Worm (Caenorhabditis elegans) whole organism, late embryonic: Measurements from ENCODE around the gene F10C1.9.
A peak's percentile ranks its signal among the peaks of the same experiment; 100 is the strongest.

Experiments
- C08G9.2 ChIP-seq: sonication (generic microtip); optimal IDR thresholded peaks from 2 replicates; lab custom pipeline; 2016; ENCODE audit warnings: mild to moderate bottlenecking, missing genetic modification characterization, moderate library complexity, missing compliant biosample characterization
- T23F11.4 ChIP-seq: fragments of 200-800 bp; sonication (Bioruptor generic); optimal IDR thresholded peaks from 2 replicates; lab custom pipeline; 2018; ENCODE audit warnings: mild to moderate bottlenecking, missing genetic modification characterization, missing compliant biosample characterization
- Y22D7AL.16 ChIP-seq: sonication (generic microtip); optimal IDR thresholded peaks from 2 replicates; lab custom pipeline; 2016; ENCODE audit warnings: missing genetic modification characterization, missing compliant biosample characterization
- ahr-1 ChIP-seq: sonication (generic microtip); optimal IDR thresholded peaks from 2 replicates; lab custom pipeline; 2016; ENCODE audit warnings: missing genetic modification characterization, missing compliant biosample characterization
- ama-1 ChIP-seq: fragments of 150-350 bp; optimal IDR thresholded peaks from 2 replicates; lab custom pipeline; 2014
- ceh-14 ChIP-seq: sonication (generic microtip); optimal IDR thresholded peaks from 2 replicates; lab custom pipeline; 2016; ENCODE audit warnings: missing genotype, missing genetic modification characterization, missing compliant biosample characterization
- ceh-2 ChIP-seq: sonication (generic microtip); optimal IDR thresholded peaks from 2 replicates; lab custom pipeline; 2016; ENCODE audit warnings: missing genotype, missing genetic modification characterization, missing compliant biosample characterization
- ceh-22 ChIP-seq: sonication (generic microtip); optimal IDR thresholded peaks from 2 replicates; lab custom pipeline; 2017; ENCODE audit warnings: missing biosample characterization, missing genetic modification characterization
- ceh-31 ChIP-seq: sonication (generic microtip); optimal IDR thresholded peaks from 2 replicates; lab custom pipeline; 2016; ENCODE audit warnings: missing genetic modification characterization, missing compliant biosample characterization
- ceh-45 ChIP-seq: fragments of 200-800 bp; sonication (Bioruptor generic); IDR thresholded peaks from 2 replicates; pipeline ENCODE4 v1.3.6; 2022; ENCODE audit warnings: missing genetic modification reagents, missing genetic modification characterization, missing compliant biosample characterization
- ceh-6 ChIP-seq: fragments of 200-800 bp; sonication (Bioruptor generic); optimal IDR thresholded peaks from 2 replicates; lab custom pipeline; 2018; ENCODE audit warnings: mild to moderate bottlenecking, missing genetic modification characterization, missing compliant biosample characterization
- dve-1 ChIP-seq: sonication (generic microtip); optimal IDR thresholded peaks from 2 replicates; lab custom pipeline; 2017; ENCODE audit warnings: antibody characterized with exemption, mild to moderate bottlenecking, missing genetic modification characterization, missing compliant biosample characterization
- elt-2 ChIP-seq: sonication (generic microtip); optimal IDR thresholded peaks from 2 replicates; lab custom pipeline; 2016; ENCODE audit warnings: missing genetic modification reagents, missing genetic modification characterization, missing compliant biosample characterization
- eyg-1 ChIP-seq: sonication (generic microtip); optimal IDR thresholded peaks from 2 replicates; lab custom pipeline; 2016; ENCODE audit warnings: missing genotype, missing genetic modification characterization, missing compliant biosample characterization
- fax-1 ChIP-seq: sonication (generic microtip); optimal IDR thresholded peaks from 2 replicates; lab custom pipeline; 2016; ENCODE audit warnings: missing genotype, missing genetic modification characterization, missing compliant biosample characterization
- fkh-6 ChIP-seq: sonication (generic microtip); optimal IDR thresholded peaks from 2 replicates; lab custom pipeline; 2016; ENCODE audit warnings: missing genetic modification characterization, missing compliant biosample characterization
- gmeb-2 ChIP-seq: sonication (generic microtip); optimal IDR thresholded peaks from 2 replicates; lab custom pipeline; 2016; ENCODE audit warnings: missing genetic modification characterization, inconsistent platforms, missing compliant biosample characterization
- hlh-13 ChIP-seq: fragments of 200-800 bp; sonication (Bioruptor generic); optimal IDR thresholded peaks from 2 replicates; lab custom pipeline; 2018; ENCODE audit warnings: mild to moderate bottlenecking, missing genetic modification characterization, missing compliant biosample characterization
- hlh-30 ChIP-seq: sonication (generic microtip); optimal IDR thresholded peaks from 2 replicates; lab custom pipeline; 2017; ENCODE audit warnings: antibody characterized with exemption, missing genetic modification characterization, missing compliant biosample characterization; ENCODE audit not compliant: insufficient read depth
- lim-6 ChIP-seq: sonication (generic microtip); optimal IDR thresholded peaks from 2 replicates; lab custom pipeline; 2016; ENCODE audit warnings: missing genetic modification characterization, missing compliant biosample characterization
- lin-11 ChIP-seq: fragments of 200-800 bp; sonication (Bioruptor generic); optimal IDR thresholded peaks from 2 replicates; lab custom pipeline; 2018; ENCODE audit warnings: mild to moderate bottlenecking, missing genetic modification characterization, missing compliant biosample characterization
- mec-3 ChIP-seq: sonication (generic microtip); optimal IDR thresholded peaks from 2 replicates; lab custom pipeline; 2016; ENCODE audit warnings: borderline replicate concordance, missing genetic modification characterization, missing compliant biosample characterization
- nfya-1 ChIP-seq: sonication (generic microtip); optimal IDR thresholded peaks from 2 replicates; lab custom pipeline; 2017; ENCODE audit warnings: missing genetic modification characterization, mild to moderate bottlenecking, missing compliant biosample characterization, antibody characterized with exemption, moderate library complexity
- nhr-11 ChIP-seq: fragments of 150-350 bp; optimal IDR thresholded peaks from 2 replicates; lab custom pipeline; 2014; ENCODE audit warnings: missing biosample characterization, missing genetic modification characterization
- nhr-232 ChIP-seq: sonication (generic microtip); optimal IDR thresholded peaks from 2 replicates; lab custom pipeline; 2016; ENCODE audit warnings: missing genetic modification characterization, missing compliant biosample characterization
- npax-4 ChIP-seq: sonication (generic microtip); optimal IDR thresholded peaks from 2 replicates; lab custom pipeline; 2016; ENCODE audit warnings: missing genetic modification characterization, missing compliant biosample characterization
- pag-3 ChIP-seq: sonication (generic microtip); optimal IDR thresholded peaks from 2 replicates; lab custom pipeline; 2016; ENCODE audit warnings: missing compliant biosample characterization, missing genetic modification characterization, borderline replicate concordance
- pha-2 ChIP-seq: sonication (generic microtip); optimal IDR thresholded peaks from 2 replicates; lab custom pipeline; 2017; ENCODE audit warnings: mild to moderate bottlenecking, missing genetic modification characterization, missing compliant biosample characterization
- pha-4 ChIP-seq: fragments of 150-350 bp; optimal IDR thresholded peaks from 2 replicates; lab custom pipeline; 2018; ENCODE audit warnings: missing biosample characterization, missing genetic modification reagents, missing genetic modification characterization
- pqm-1 ChIP-seq: sonication (generic microtip); optimal IDR thresholded peaks from 2 replicates; lab custom pipeline; 2016; ENCODE audit warnings: missing genetic modification characterization, missing compliant biosample characterization
- pros-1 ChIP-seq: fragments of 150-350 bp; optimal IDR thresholded peaks from 2 replicates; lab custom pipeline; 2014; ENCODE audit warnings: missing biosample characterization, missing genetic modification reagents, missing genetic modification characterization
- ref-2 ChIP-seq: sonication (generic microtip); optimal IDR thresholded peaks from 2 replicates; lab custom pipeline; 2016; ENCODE audit warnings: missing genetic modification characterization, missing compliant biosample characterization
- rnt-1 ChIP-seq: sonication (generic microtip); optimal IDR thresholded peaks from 2 replicates; lab custom pipeline; 2016; ENCODE audit warnings: missing genetic modification characterization, missing compliant biosample characterization
- sdc-2 ChIP-seq: sonication (generic microtip); optimal IDR thresholded peaks from 2 replicates; lab custom pipeline; 2016; ENCODE audit warnings: missing genotype, missing genetic modification characterization, missing compliant biosample characterization
- sox-2 ChIP-seq: fragments of 200-800 bp; sonication (Bioruptor generic); IDR thresholded peaks from 2 replicates; pipeline ENCODE4 v1.3.6; 2022; ENCODE audit warnings: missing genetic modification reagents, missing genetic modification characterization, missing compliant biosample characterization
- ttx-3 ChIP-seq: sonication (generic microtip); optimal IDR thresholded peaks from 2 replicates; lab custom pipeline; 2016; ENCODE audit warnings: missing genetic modification reagents, missing genetic modification characterization, missing compliant biosample characterization
- unc-42 ChIP-seq: sonication (generic microtip); optimal IDR thresholded peaks from 2 replicates; lab custom pipeline; 2016; ENCODE audit warnings: missing genotype, missing genetic modification characterization, missing compliant biosample characterization
- unc-55 ChIP-seq: sonication (generic microtip); optimal IDR thresholded peaks from 2 replicates; lab custom pipeline; 2017; ENCODE audit warnings: missing biosample characterization, missing genetic modification reagents, missing genetic modification characterization
- zip-5 ChIP-seq: sonication (generic microtip); optimal IDR thresholded peaks from 2 replicates; lab custom pipeline; 2016; ENCODE audit warnings: missing genetic modification characterization, missing compliant biosample characterization
- ztf-16 ChIP-seq: sonication (generic microtip); optimal IDR thresholded peaks from 2 replicates; lab custom pipeline; 2017; ENCODE audit warnings: missing genetic modification characterization, missing compliant biosample characterization

F10C1.9 gene

ce11 chrII:5708154-5708553 lies 36.9 kb downstream of the F10C1.9 start:
- TF ChIP-seq hlh-30 (tag; lab: Kevin White, UChicago) (no peak), ceh-45 (GFP tag; lab: Robert Waterston, UW) (no peak), unc-42 (tag; lab: Kevin White, UChicago) (peak; percentile 90), nfya-1 (tag; lab: Kevin White, UChicago) (no peak)

ce11 chrII:5707532-5707931 lies 37.6 kb downstream of the F10C1.9 start, which contains the start of gene osta-2:
TSS of gene osta-2 (plus strand) at chrII:5707691.
- TF ChIP-seq pros-1 (tag; lab: Kevin White, UChicago) (no peak), zip-5 (tag; lab: Kevin White, UChicago) (no peak), gmeb-2 (no peak), ceh-6 (no peak), ttx-3 (tag; lab: Kevin White, UChicago) (no peak), eyg-1 (tag; lab: Kevin White, UChicago) (no peak), mec-3 (no peak), unc-55 (GFP tag; lab: Kevin White, UChicago) (no peak), C08G9.2 (tag; lab: Kevin White, UChicago) (no peak), rnt-1 (tag; lab: Kevin White, UChicago) (no peak)

ce11 chrII:5704479-5704878 lies 40.6 kb downstream of the F10C1.9 start:
- TF ChIP-seq nhr-232 (tag; lab: Kevin White, UChicago), result no peak
- no peak for TF ChIP-seq pqm-1 (tag; lab: Kevin White, UChicago)
- no peak for TF ChIP-seq ceh-14 (tag; lab: Kevin White, UChicago)
- TF ChIP-seq gmeb-2, result no peak
- TF ChIP-seq hlh-30 (tag; lab: Kevin White, UChicago), result no peak
- TF ChIP-seq ztf-16 (tag; lab: Kevin White, UChicago), result no peak
- TF ChIP-seq pha-2 (tag; lab: Kevin White, UChicago), result no peak
- TF ChIP-seq pag-3 (tag; lab: Kevin White, UChicago), result no peak
- TF ChIP-seq pros-1 (tag; lab: Kevin White, UChicago), result no peak
- TF ChIP-seq, all 69 proteins: peak for 0

- TF ChIP-seq sdc-2 (tag; lab: Kevin White, UChicago) (no peak), npax-4 (tag; lab: Kevin White, UChicago) (no peak), fax-1 (no peak), T23F11.4 (no peak), ref-2 (tag; lab: Kevin White, UChicago) (no peak), ttx-3 (tag; lab: Kevin White, UChicago) (no peak), pha-4 (tag; lab: Kevin White, UChicago) (no peak), ceh-14 (tag; lab: Kevin White, UChicago) (no peak), lim-6 (tag; lab: Kevin White, UChicago) (no peak), hlh-13 (no peak), ceh-2 (tag; lab: Kevin White, UChicago) (no peak), zip-5 (tag; lab: Kevin White, UChicago) (no peak), unc-42 (tag; lab: Kevin White, UChicago) (peak; percentile 49), ceh-31 (peak; percentile 62)
These were observed 42.4 kb downstream of the F10C1.9 start for ce11 chrII:5702611-5703192.

- no peak for TF ChIP-seq ceh-22 (tag; lab: Kevin White, UChicago)
- TF ChIP-seq ama-1, result peak; percentile 66
- TF ChIP-seq pag-3 (tag; lab: Kevin White, UChicago), result no peak
- TF ChIP-seq pha-4 (tag; lab: Kevin White, UChicago), result no peak
- TF ChIP-seq fkh-6 (tag; lab: Kevin White, UChicago), result no peak
- peak; percentile 39 for TF ChIP-seq dve-1 (tag; lab: Kevin White, UChicago)
- no peak for TF ChIP-seq lin-11
- no peak for TF ChIP-seq T23F11.4
- peak; percentile 21 for TF ChIP-seq elt-2
- no peak for TF ChIP-seq ttx-3 (tag; lab: Kevin White, UChicago)
- TF ChIP-seq mec-3, result no peak
- no peak for TF ChIP-seq sox-2 (GFP tag; lab: Robert Waterston, UW)
- TF ChIP-seq ahr-1 (tag; lab: Kevin White, UChicago), result no peak
- peak; percentile 15 for TF ChIP-seq hlh-30 (tag; lab: Kevin White, UChicago)
- TF ChIP-seq Y22D7AL.16, result no peak
- no peak for TF ChIP-seq lim-6 (tag; lab: Kevin White, UChicago)
- no peak for TF ChIP-seq nhr-11 (tag; lab: Kevin White, UChicago)
These were observed 43.6 kb downstream of the F10C1.9 start for ce11 chrII:5701485-5701884.
